Fruit fly (Drosophila melanogaster) whole organism, embryonic: ENCODE measurements around the gene CG6927.

Experiments used
- ATbp ChIP-seq: fragments of 200-800 bp; sonication (Bioruptor generic); optimal IDR thresholded peaks from 2 replicates; lab custom pipeline; 2017; ENCODE audit warnings: missing biosample characterization, mild to moderate bottlenecking, missing genetic modification characterization, missing genetic modification reagents
- Abd-B ChIP-seq: fragments of 200-800 bp; sonication (Bioruptor generic); optimal IDR thresholded peaks from 2 replicates; lab custom pipeline; 2018; ENCODE audit warnings: missing biosample characterization, mild to moderate bottlenecking, missing genetic modification characterization, moderate library complexity
- CG10267 ChIP-seq: fragments of 200-800 bp; sonication (Bioruptor generic); optimal IDR thresholded peaks from 2 replicates; lab custom pipeline; 2018; ENCODE audit warnings: missing biosample characterization, mild to moderate bottlenecking, missing genetic modification characterization, moderate library complexity
- CG12391 ChIP-seq: fragments of 200-800 bp; sonication (Bioruptor generic); optimal IDR thresholded peaks from 3 replicates; lab custom pipeline; 2018; ENCODE audit warnings: missing biosample characterization, mild to moderate bottlenecking, missing genetic modification characterization, moderate library complexity
- CG15011 ChIP-seq: fragments of 200-800 bp; sonication (Bioruptor generic); optimal IDR thresholded peaks from 3 replicates; lab custom pipeline; 2018; ENCODE audit warnings: missing biosample characterization, mild to moderate bottlenecking, missing genetic modification characterization
- CG15479 ChIP-seq: fragments of 200-800 bp; sonication (Bioruptor generic); optimal IDR thresholded peaks from 3 replicates; lab custom pipeline; 2019; ENCODE audit warnings: missing biosample characterization, mild to moderate bottlenecking, missing genetic modification characterization, moderate library complexity
- CG2875 ChIP-seq: fragments of 200-800 bp; sonication (Bioruptor generic); optimal IDR thresholded peaks from 2 replicates; lab custom pipeline; 2017; ENCODE audit warnings: missing biosample characterization, mild to moderate bottlenecking, missing genetic modification characterization, missing genetic modification reagents
- CG34422 ChIP-seq: fragments of 200-800 bp; sonication (Bioruptor generic); IDR thresholded peaks from 3 replicates; pipeline ENCODE4 v1.3.6; 2022; ENCODE audit warnings: missing biosample characterization, missing genetic modification characterization
- CG5953 ChIP-seq: fragments of 200-800 bp; sonication (Bioruptor generic); IDR thresholded peaks from 2 replicates; pipeline ENCODE4 v1.3.6; 2022; ENCODE audit warnings: missing biosample characterization, missing genetic modification characterization
- CG6689 ChIP-seq: fragments of 200-800 bp; sonication (Bioruptor generic); IDR thresholded peaks from 2 replicates; pipeline ENCODE4 v1.3.6; 2022; ENCODE audit warnings: missing biosample characterization, missing genetic modification characterization
- CG7963 ChIP-seq: fragments of 200-800 bp; sonication (Bioruptor generic); IDR thresholded peaks from 3 replicates; pipeline ENCODE4 v1.3.6; 2022; ENCODE audit warnings: missing biosample characterization, missing genetic modification characterization; ENCODE audit not compliant: partially characterized antibody
- CG8765 ChIP-seq: fragments of 200-800 bp; sonication (Bioruptor generic); IDR thresholded peaks from 2 replicates; pipeline ENCODE4 v1.3.6; 2022; ENCODE audit warnings: missing biosample characterization, missing genetic modification characterization
- Chrac-16 ChIP-seq: fragments of 200-800 bp; sonication (Bioruptor generic); optimal IDR thresholded peaks from 3 replicates; lab custom pipeline; 2016; ENCODE audit warnings: missing biosample characterization, missing genetic modification characterization
- CrebB ChIP-seq: fragments of 200-800 bp; sonication (Bioruptor generic); optimal IDR thresholded peaks from 3 replicates; lab custom pipeline; 2018; ENCODE audit warnings: missing biosample characterization, mild to moderate bottlenecking, missing genetic modification characterization
- Dad ChIP-seq: fragments of 200-800 bp; sonication (Bioruptor generic); optimal IDR thresholded peaks from 3 replicates; lab custom pipeline; 2016; ENCODE audit warnings: missing biosample characterization, missing genetic modification characterization
- Deaf1 ChIP-seq: fragments of 200-800 bp; optimal IDR thresholded peaks from 3 replicates; lab custom pipeline; 2019; ENCODE audit warnings: missing biosample characterization, mild to moderate bottlenecking, missing genetic modification characterization, moderate library complexity
- Fer1 ChIP-seq: fragments of 200-800 bp; sonication (Bioruptor generic); optimal IDR thresholded peaks from 2 replicates; lab custom pipeline; 2017; ENCODE audit warnings: missing biosample characterization, mild to moderate bottlenecking, missing genetic modification characterization
- Gug ChIP-seq: fragments of 200-800 bp; sonication (Bioruptor generic); IDR thresholded peaks from 4 replicates; pipeline ENCODE4 v1.3.6; 2022; ENCODE audit warnings: missing biosample characterization, missing genetic modification characterization
- HLH3B ChIP-seq: fragments of 200-800 bp; sonication (Bioruptor generic); IDR thresholded peaks from 2 replicates; pipeline ENCODE4 v1.3.6; 2022; ENCODE audit warnings: missing biosample characterization, missing genetic modification characterization
- MBD-R2 ChIP-seq: fragments of 200-800 bp; sonication (Bioruptor generic); IDR thresholded peaks from 2 replicates; pipeline ENCODE4 v1.3.6; 2022; ENCODE audit warnings: missing biosample characterization, missing genetic modification characterization
- Max ChIP-seq: fragments of 200-800 bp; sonication (Bioruptor generic); optimal IDR thresholded peaks from 2 replicates; lab custom pipeline; 2016; ENCODE audit warnings: missing biosample characterization, mild to moderate bottlenecking, missing genetic modification characterization
- Myb ChIP-seq: fragments of 200-800 bp; sonication (Bioruptor generic); optimal IDR thresholded peaks from 2 replicates; lab custom pipeline; 2016; ENCODE audit warnings: missing biosample characterization, missing genetic modification characterization
- Opbp ChIP-seq: fragments of 200-800 bp; sonication (Bioruptor generic); IDR thresholded peaks from 3 replicates; pipeline ENCODE4 v1.3.6; 2022; ENCODE audit warnings: missing biosample characterization, missing genetic modification characterization; ENCODE audit not compliant: partially characterized antibody
- Pdp1 ChIP-seq, 2 experiments: fragments of 200-800 bp; sonication (Bioruptor generic); optimal IDR thresholded peaks; 3 replicates each; lab custom pipeline; 2016; ENCODE audit warnings: missing biosample characterization in 2 of 2, missing genetic modification characterization in 2 of 2, mild to moderate bottlenecking in 1 of 2, moderate library complexity in 1 of 2
- Sin3A ChIP-seq: fragments of >200 bp; optimal IDR thresholded peaks from 2 replicates; lab custom pipeline; 2018
- Sry-δ ChIP-seq: fragments of 200-800 bp; sonication (Bioruptor generic); optimal IDR thresholded peaks from 2 replicates; lab custom pipeline; 2016; ENCODE audit warnings: missing biosample characterization, missing genetic modification characterization
- Tbp ChIP-seq: fragments of >200 bp; optimal IDR thresholded peaks from 2 replicates; lab custom pipeline; 2018; ENCODE audit warnings: missing biosample characterization, missing genetic modification characterization
- Trl ChIP-seq, 3 experiments: fragments of >200 bp in 2 of 3; fragments of 200-800 bp in 1 of 3; sonication (Bioruptor generic) in 1 of 3; optimal IDR thresholded peaks; 2 replicates in 1 of 3; 3 replicates in 2 of 3; lab custom pipeline; 2016 to 2017; ENCODE audit warnings: missing biosample characterization in 1 of 3, missing genetic modification characterization in 1 of 3
- bab2 ChIP-seq: fragments of 200-800 bp; sonication (Bioruptor generic); optimal IDR thresholded peaks from 2 replicates; lab custom pipeline; 2016; ENCODE audit warnings: missing biosample characterization, missing genetic modification characterization
- cad ChIP-seq: fragments of >200 bp; optimal IDR thresholded peaks from 2 replicates; lab custom pipeline; 2017; ENCODE audit warnings: missing biosample characterization, missing genetic modification characterization
- chinmo ChIP-seq: fragments of 200-800 bp; sonication (Bioruptor generic); IDR thresholded peaks from 4 replicates; pipeline ENCODE4 v1.3.6; 2022; ENCODE audit warnings: missing biosample characterization, missing genetic modification characterization; ENCODE audit not compliant: partially characterized antibody
- crp ChIP-seq, 2 experiments: fragments of 200-800 bp; sonication (Bioruptor generic); optimal IDR thresholded peaks; 2 replicates in 1 of 2; 3 replicates in 1 of 2; lab custom pipeline; 2017; ENCODE audit warnings: missing biosample characterization in 2 of 2, missing genetic modification characterization in 2 of 2, mild to moderate bottlenecking in 1 of 2, moderate library complexity in 1 of 2
- disco-r ChIP-seq: fragments of 200-800 bp; sonication (Bioruptor generic); optimal IDR thresholded peaks from 2 replicates; lab custom pipeline; 2016; ENCODE audit warnings: missing biosample characterization, missing genetic modification characterization
- dmrt99B ChIP-seq: fragments of 200-800 bp; sonication (Bioruptor generic); optimal IDR thresholded peaks from 2 replicates; lab custom pipeline; 2018; ENCODE audit warnings: missing biosample characterization, mild to moderate bottlenecking, missing genetic modification characterization, moderate library complexity
- emc ChIP-seq: fragments of 200-800 bp; sonication (Bioruptor generic); optimal IDR thresholded peaks from 2 replicates; lab custom pipeline; 2016; ENCODE audit warnings: missing biosample characterization, missing genetic modification characterization
- gem ChIP-seq: fragments of 200-800 bp; sonication (Bioruptor generic); optimal IDR thresholded peaks from 2 replicates; lab custom pipeline; 2019; ENCODE audit warnings: missing biosample characterization, mild to moderate bottlenecking, missing genetic modification characterization, moderate library complexity
- ham ChIP-seq: fragments of 200-800 bp; sonication (Bioruptor generic); IDR thresholded peaks from 2 replicates; pipeline ENCODE4 v1.3.6; 2022; ENCODE audit warnings: missing biosample characterization, missing genetic modification characterization
- kay ChIP-seq: fragments of 200-800 bp; sonication (Bioruptor generic); optimal IDR thresholded peaks from 2 replicates; lab custom pipeline; 2016; ENCODE audit warnings: missing biosample characterization, missing genetic modification characterization
- lilli ChIP-seq: fragments of 200-800 bp; sonication (Bioruptor generic); optimal IDR thresholded peaks from 3 replicates; lab custom pipeline; 2016; ENCODE audit warnings: missing biosample characterization, missing genetic modification characterization
- lmd ChIP-seq: fragments of 200-800 bp; sonication (Bioruptor generic); IDR thresholded peaks from 2 replicates; pipeline ENCODE4 v1.3.6; 2022; ENCODE audit warnings: missing biosample characterization, missing genetic modification characterization
- nau ChIP-seq: fragments of 200-800 bp; sonication (Bioruptor generic); optimal IDR thresholded peaks from 3 replicates; lab custom pipeline; 2017; ENCODE audit warnings: missing biosample characterization, mild to moderate bottlenecking, missing genetic modification characterization, missing genetic modification reagents
- psq ChIP-seq: fragments of 200-800 bp; sonication (Bioruptor generic); optimal IDR thresholded peaks from 2 replicates; lab custom pipeline; 2017; ENCODE audit warnings: missing biosample characterization, missing genetic modification characterization
- rib ChIP-seq: fragments of 200-800 bp; sonication (Bioruptor generic); IDR thresholded peaks from 2 replicates; pipeline ENCODE4 v1.3.6; 2022; ENCODE audit warnings: missing biosample characterization, missing genetic modification characterization
- salm ChIP-seq: fragments of 200-800 bp; sonication (Bioruptor generic); optimal IDR thresholded peaks from 2 replicates; lab custom pipeline; 2018; ENCODE audit warnings: missing biosample characterization, mild to moderate bottlenecking, missing genetic modification characterization
- shn ChIP-seq: fragments of 200-800 bp; sonication (Bioruptor generic); optimal IDR thresholded peaks from 3 replicates; lab custom pipeline; 2016; ENCODE audit warnings: missing biosample characterization, missing genetic modification characterization
- sima ChIP-seq: fragments of 200-800 bp; sonication (Bioruptor generic); optimal IDR thresholded peaks from 2 replicates; lab custom pipeline; 2016; ENCODE audit warnings: missing biosample characterization, missing genetic modification characterization
- vvl ChIP-seq: fragments of 200-800 bp; sonication (Bioruptor generic); IDR thresholded peaks from 2 replicates; pipeline ENCODE4 v1.3.6; 2022; ENCODE audit warnings: missing biosample characterization, missing genetic modification characterization
- wor ChIP-seq: fragments of 200-800 bp; sonication (Bioruptor generic); IDR thresholded peaks from 2 replicates; pipeline ENCODE4 v1.3.6; 2022; ENCODE audit warnings: missing biosample characterization, missing genetic modification characterization
- yki ChIP-seq: fragments of >200 bp; optimal IDR thresholded peaks from 3 replicates; lab custom pipeline; 2018
- zen2 ChIP-seq: fragments of 200-800 bp; sonication (Bioruptor generic); IDR thresholded peaks from 3 replicates; pipeline ENCODE4 v1.3.6; 2022; ENCODE audit warnings: missing biosample characterization, missing genetic modification characterization; ENCODE audit not compliant: partially characterized antibody

CG6927 gene

dm6 chrX:4918228-4919022, 11.7 kb downstream of the CG6927 start, which contains the start of the genes CG4041 and Hgsnat (continued):
- TF ChIP-seq disco-r (GFP tag; lab: Kevin White, UChicago) = no peak
- TF ChIP-seq Fer1 = no peak
- no peak for TF ChIP-seq Opbp
- TF ChIP-seq CG15479 = peak; percentile 51
- peak; percentile 30 for TF ChIP-seq gem (tag; lab: Kevin White, UChicago)
- TF ChIP-seq kay (GFP tag; lab: Kevin White, UChicago) = no peak
- no peak for TF ChIP-seq sima (GFP tag; lab: Kevin White, UChicago)
- TF ChIP-seq Abd-B (GFP tag; lab: Kevin White, UChicago) = no peak
- TF ChIP-seq lmd (GFP tag; lab: Robert Waterston, UW) = no peak
- TF ChIP-seq chinmo (GFP tag; lab: Robert Waterston, UW) = 0 out of 4 replicates have a peak, but pooled peaks have one; percentile 13
- peak; percentile 89 for TF ChIP-seq CG10267 (tag; lab: Kevin White, UChicago)
- TF ChIP-seq Tbp (GFP tag; lab: Kevin White, UChicago) = no peak
- TF ChIP-seq cad (GFP tag; lab: Kevin White, UChicago) = no peak
- no peak for TF ChIP-seq CG2875 (GFP tag; lab: Kevin White, UChicago)
- TF ChIP-seq CG8765 (GFP tag; lab: Robert Waterston, UW) = no peak
- no peak for TF ChIP-seq Dad
- TF ChIP-seq CrebB (tag; lab: Kevin White, UChicago) = no peak
- TF ChIP-seq Sin3A (lab: Kevin White, UChicago) = peak; percentile 76
- no peak for TF ChIP-seq wor (GFP tag; lab: Robert Waterston, UW)
- no peak for TF ChIP-seq psq (GFP tag; lab: Kevin White, UChicago)
- TF ChIP-seq yki (lab: Kevin White, UChicago) = no peak
- peak; percentile 43 for TF ChIP-seq lilli
- no peak for TF ChIP-seq CG15011 (GFP tag; lab: Kevin White, UChicago)
- TF ChIP-seq emc (GFP tag; lab: Kevin White, UChicago) = no peak
- TF ChIP-seq Pdp1 (GFP tag; optimal IDR thresholded peaks at IDR 0.05; lab: Kevin White, UChicago) = no peak
- no peak for TF ChIP-seq bab2 (GFP tag; lab: Kevin White, UChicago)
- no peak for TF ChIP-seq zen2 (GFP tag; lab: Robert Waterston, UW)
- TF ChIP-seq HLH3B (GFP tag; lab: Robert Waterston, UW) = no peak
- TF ChIP-seq Deaf1 (tag; lab: Kevin White, UChicago) = no peak
- no peak for TF ChIP-seq CG7963 (GFP tag; lab: Robert Waterston, UW)
- TF ChIP-seq Gug = no peak
- no peak for TF ChIP-seq vvl
- TF ChIP-seq Trl (optimal IDR thresholded peaks at IDR 0.05; lab: Kevin White, UChicago) = no peak
- no peak for TF ChIP-seq Trl (GFP tag; optimal IDR thresholded peaks at IDR 0.05; lab: Kevin White, UChicago)
- TF ChIP-seq Sry-δ (GFP tag; lab: Kevin White, UChicago) = peak; percentile 38
- no peak for TF ChIP-seq CG5953 (GFP tag; lab: Robert Waterston, UW)
- TF ChIP-seq MBD-R2 (GFP tag; lab: Robert Waterston, UW) = peak; percentile 67
- no peak for TF ChIP-seq shn
- TF ChIP-seq ATbp (GFP tag; lab: Kevin White, UChicago) = no peak
- TF ChIP-seq Myb (GFP tag; lab: Kevin White, UChicago) = peak; percentile 2
- TF ChIP-seq salm (tag; lab: Kevin White, UChicago) = no peak
- TF ChIP-seq dmrt99B = no peak
- TF ChIP-seq nau = peak; percentile 1
- peak; percentile 28 to 83 for TF ChIP-seq crp (GFP tag; optimal IDR thresholded peaks at IDR 0.05; lab: Kevin White, UChicago)
- TF ChIP-seq Max (GFP tag; lab: Kevin White, UChicago) = peak; percentile 31
- TF ChIP-seq CG12391 (tag; lab: Kevin White, UChicago) = peak; percentile 31
- TF ChIP-seq CG6689 = no peak
- no peak for TF ChIP-seq Chrac-16
- TF ChIP-seq CG34422 (GFP tag; lab: Robert Waterston, UW) = no peak
- TF ChIP-seq ham = no peak
- TF ChIP-seq rib (GFP tag; lab: Robert Waterston, UW) = no peak
